Worm (Caenorhabditis elegans) whole organism, mixed stage, embryonic: ENCODE measurements around the gene ptrn-1.

Experiments used
- M03D4.4 ChIP-seq: sonication (generic microtip); optimal IDR thresholded peaks from 2 replicates; lab custom pipeline; 2017; ENCODE audit warnings: mild to moderate bottlenecking, missing genetic modification characterization, missing compliant biosample characterization
- bed-3 ChIP-seq: fragments of 200-800 bp; sonication (Bioruptor generic); optimal IDR thresholded peaks from 3 replicates; lab custom pipeline; 2018; ENCODE audit warnings: mild to moderate bottlenecking, missing genetic modification characterization, moderate library complexity, missing compliant biosample characterization
- ceh-39 ChIP-seq: fragments of 150-350 bp; optimal IDR thresholded peaks from 2 replicates; lab custom pipeline; 2014; ENCODE audit warnings: missing biosample characterization, missing genetic modification characterization
- ceh-83 ChIP-seq: fragments of 200-800 bp; sonication (Bioruptor generic); optimal IDR thresholded peaks from 2 replicates; lab custom pipeline; 2018; ENCODE audit warnings: mild to moderate bottlenecking, missing genetic modification characterization, missing compliant biosample characterization
- ces-1 ChIP-seq: fragments of 150-350 bp; optimal IDR thresholded peaks from 2 replicates; lab custom pipeline; 2014; ENCODE audit warnings: missing biosample characterization, missing genetic modification reagents, missing genetic modification characterization
- cnd-1 ChIP-seq: fragments of 200-800 bp; sonication (Bioruptor generic); optimal IDR thresholded peaks from 2 replicates; lab custom pipeline; 2018; ENCODE audit warnings: mild to moderate bottlenecking, missing genetic modification characterization, missing compliant biosample characterization
- drap-1 ChIP-seq: fragments of 200-800 bp; sonication (Bioruptor generic); optimal IDR thresholded peaks from 3 replicates; lab custom pipeline; 2018; ENCODE audit warnings: mild to moderate bottlenecking, missing genetic modification characterization, missing compliant biosample characterization
- elt-1 ChIP-seq: sonication (generic microtip); optimal IDR thresholded peaks from 2 replicates; lab custom pipeline; 2017; ENCODE audit warnings: missing genetic modification characterization, mild to moderate bottlenecking, missing compliant biosample characterization, antibody characterized with exemption, moderate library complexity, borderline replicate concordance; ENCODE audit not compliant: insufficient read depth
- elt-3 ChIP-seq: fragments of 150-350 bp; optimal IDR thresholded peaks from 2 replicates; lab custom pipeline; 2014; ENCODE audit warnings: missing biosample characterization, missing genetic modification characterization
- flh-1 ChIP-seq: fragments of 200-800 bp; sonication (Bioruptor generic); optimal IDR thresholded peaks from 2 replicates; lab custom pipeline; 2018; ENCODE audit warnings: mild to moderate bottlenecking, missing genetic modification characterization, moderate library complexity, missing compliant biosample characterization
- hlh-1 ChIP-seq: fragments of 150-350 bp; optimal IDR thresholded peaks from 2 replicates; lab custom pipeline; 2014; ENCODE audit warnings: missing biosample characterization, missing genetic modification reagents, missing genetic modification characterization
- lin-13 ChIP-seq: fragments of 150-350 bp; optimal IDR thresholded peaks from 2 replicates; lab custom pipeline; 2014; ENCODE audit warnings: missing biosample characterization, missing genetic modification characterization
- lsy-2 ChIP-seq: fragments of 150-350 bp; optimal IDR thresholded peaks from 2 replicates; lab custom pipeline; 2014; ENCODE audit warnings: missing biosample characterization, missing genetic modification characterization
- mab-5 ChIP-seq: fragments of 150-350 bp; optimal IDR thresholded peaks from 2 replicates; lab custom pipeline; 2014; ENCODE audit warnings: missing biosample characterization, missing genetic modification characterization
- mep-1 ChIP-seq: fragments of 150-350 bp; optimal IDR thresholded peaks from 2 replicates; lab custom pipeline; 2017; ENCODE audit warnings: missing biosample characterization, missing genetic modification reagents, missing genetic modification characterization, inconsistent platforms
- mls-2 ChIP-seq: sonication (generic microtip); optimal IDR thresholded peaks from 2 replicates; lab custom pipeline; 2016; ENCODE audit warnings: mild to moderate bottlenecking, missing genetic modification characterization, moderate library complexity, missing compliant biosample characterization
- nhr-237 ChIP-seq: fragments of 150-350 bp; optimal IDR thresholded peaks from 2 replicates; lab custom pipeline; 2014; ENCODE audit warnings: missing biosample characterization, missing genetic modification characterization
- nhr-28 ChIP-seq: fragments of 150-350 bp; optimal IDR thresholded peaks from 2 replicates; lab custom pipeline; 2014; ENCODE audit warnings: missing biosample characterization, missing genetic modification characterization
- nhr-76 ChIP-seq: sonication (generic microtip); optimal IDR thresholded peaks from 2 replicates; lab custom pipeline; 2017; ENCODE audit warnings: missing biosample characterization, missing genetic modification characterization
- pha-4 ChIP-seq: fragments of 150-350 bp; optimal IDR thresholded peaks from 2 replicates; lab custom pipeline; 2018; ENCODE audit warnings: missing biosample characterization, missing genetic modification reagents, missing genetic modification characterization
- sem-2 ChIP-seq: fragments of 200-800 bp; sonication (Bioruptor generic); optimal IDR thresholded peaks from 2 replicates; lab custom pipeline; 2018; ENCODE audit warnings: mild to moderate bottlenecking, missing genetic modification characterization, missing compliant biosample characterization
- snpc-4 ChIP-seq: fragments of 150-350 bp; optimal IDR thresholded peaks from 2 replicates; lab custom pipeline; 2014; ENCODE audit warnings: missing biosample characterization, missing genetic modification characterization
- sptf-1 ChIP-seq: sonication (generic microtip); optimal IDR thresholded peaks from 2 replicates; lab custom pipeline; 2017; ENCODE audit warnings: mild to moderate bottlenecking, missing genetic modification characterization, moderate library complexity, missing compliant biosample characterization
- tbx-8 ChIP-seq: fragments of 200-800 bp; sonication (Bioruptor generic); optimal IDR thresholded peaks from 2 replicates; lab custom pipeline; 2018; ENCODE audit warnings: mild to moderate bottlenecking, missing genetic modification characterization, moderate library complexity, missing compliant biosample characterization
- unc-120 ChIP-seq: sonication (generic microtip); optimal IDR thresholded peaks from 2 replicates; lab custom pipeline; 2017; ENCODE audit warnings: missing genetic modification characterization, missing compliant biosample characterization; ENCODE audit not compliant: poor library complexity, severe bottlenecking
- unc-39 ChIP-seq: fragments of 150-350 bp; optimal IDR thresholded peaks from 2 replicates; lab custom pipeline; 2014; ENCODE audit warnings: missing biosample characterization, missing genetic modification characterization
- unc-62 ChIP-seq: fragments of 150-350 bp; optimal IDR thresholded peaks from 2 replicates; lab custom pipeline; 2014; ENCODE audit warnings: missing biosample characterization, missing genetic modification reagents, missing genetic modification characterization
- zip-8 ChIP-seq: fragments of 150-350 bp; optimal IDR thresholded peaks from 2 replicates; lab custom pipeline; 2014; ENCODE audit warnings: missing biosample characterization, missing genetic modification characterization
- ztf-11 ChIP-seq: fragments of 150-350 bp; optimal IDR thresholded peaks from 2 replicates; lab custom pipeline; 2014; ENCODE audit warnings: missing biosample characterization, missing genetic modification characterization

Gene ptrn-1

DNA sequence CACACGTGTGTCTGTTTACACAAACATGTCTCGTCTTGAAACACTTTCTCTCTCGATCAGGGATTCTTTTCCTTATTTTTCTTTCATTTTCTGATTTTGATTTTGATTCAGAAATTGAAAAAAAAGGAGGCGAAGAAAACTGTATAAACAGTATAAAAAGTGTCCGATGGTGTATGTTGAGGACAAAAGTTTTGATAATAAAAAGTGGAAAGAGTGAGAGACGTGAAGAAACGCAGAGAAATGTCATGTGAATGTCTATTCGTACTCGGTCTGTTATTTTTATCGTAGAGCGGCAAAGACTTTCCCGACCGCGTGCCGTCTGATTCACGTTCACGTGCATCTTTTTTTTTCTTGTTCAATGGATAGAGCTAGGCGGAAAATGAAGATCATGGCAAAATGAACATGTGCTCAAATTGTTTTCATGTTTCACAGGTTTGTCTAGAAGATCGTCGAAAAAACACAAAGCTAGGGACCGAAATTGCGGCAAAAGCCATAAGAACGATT, 33.8 kb upstream of the ptrn-1 start:
- TF ChIP-seq lsy-2 (tag; lab: Kevin White, UChicago), result no peak
- TF ChIP-seq flh-1 (GFP tag; lab: Kevin White, UChicago), result no peak
- TF ChIP-seq cnd-1 (tag; lab: Kevin White, UChicago), result no peak
- no peak for TF ChIP-seq ceh-39 (tag; lab: Kevin White, UChicago)
- no peak for TF ChIP-seq M03D4.4
- TF ChIP-seq drap-1, result no peak
- no peak for TF ChIP-seq sem-2 (GFP tag; lab: Kevin White, UChicago)
- TF ChIP-seq nhr-237 (tag; lab: Kevin White, UChicago), result no peak

DNA sequence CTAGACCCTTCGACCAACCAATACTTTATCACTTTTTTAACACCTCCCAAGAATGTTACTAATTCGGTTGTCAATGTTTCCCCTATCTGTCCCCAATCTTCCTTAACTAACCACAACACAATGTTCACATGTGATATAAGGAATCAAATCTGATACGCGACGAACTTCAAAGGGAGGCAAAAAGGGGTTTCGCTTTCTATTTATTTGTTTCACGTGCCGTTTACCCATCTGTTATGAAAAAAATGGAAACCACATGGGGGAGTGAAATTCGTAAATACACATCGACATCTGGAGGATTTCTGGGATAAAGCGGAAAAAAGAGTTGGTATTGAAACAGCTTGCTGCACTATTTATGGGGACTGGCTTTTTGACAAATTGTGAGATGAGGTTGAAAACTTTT, 32.1 kb upstream of the ptrn-1 start:
- TF ChIP-seq ces-1 (no peak), lin-13 (tag; lab: Kevin White, UChicago) (no peak), unc-120 (no peak), snpc-4 (tag; lab: Kevin White, UChicago) (no peak), mab-5 (tag; lab: Kevin White, UChicago) (no peak), mls-2 (tag; lab: Kevin White, UChicago) (no peak), nhr-76 (tag; lab: Kevin White, UChicago) (no peak), mep-1 (tag; lab: Kevin White, UChicago) (no peak), sptf-1 (no peak), elt-3 (no peak), sem-2 (GFP tag; lab: Kevin White, UChicago) (no peak), unc-62 (no peak), nhr-28 (tag; lab: Kevin White, UChicago) (no peak), unc-39 (no peak), ztf-11 (tag; lab: Kevin White, UChicago) (no peak), hlh-1 (tag; lab: Kevin White, UChicago) (no peak), M03D4.4 (no peak), ceh-39 (tag; lab: Kevin White, UChicago) (no peak), tbx-8 (GFP tag; lab: Kevin White, UChicago) (no peak), pha-4 (no peak)

DNA sequence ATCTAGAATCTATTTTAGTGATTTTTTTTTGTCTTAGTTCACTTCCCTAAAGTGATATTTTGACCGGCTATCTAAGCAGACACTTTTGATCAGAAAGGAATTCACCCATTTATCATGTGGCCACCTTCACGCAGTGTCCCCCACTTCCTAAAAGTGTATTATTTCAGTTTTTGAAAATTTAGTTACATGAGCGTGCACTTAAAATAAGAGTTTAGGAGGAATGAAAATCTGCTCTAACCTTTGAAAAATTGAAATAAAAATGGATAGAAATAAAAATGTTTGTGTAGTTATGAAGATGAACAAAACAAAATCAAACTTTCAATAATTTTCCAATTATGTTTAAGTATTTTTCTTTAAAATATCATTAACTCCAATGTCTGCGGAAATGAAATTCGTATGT, 29.7 kb upstream of the ptrn-1 start:
- TF ChIP-seq cnd-1 (tag; lab: Kevin White, UChicago), result no peak
- no peak for TF ChIP-seq unc-39
- TF ChIP-seq ceh-39 (tag; lab: Kevin White, UChicago), result no peak
- TF ChIP-seq bed-3 (GFP tag; lab: Kevin White, UChicago), result no peak
- TF ChIP-seq mls-2 (tag; lab: Kevin White, UChicago), result no peak
- no peak for TF ChIP-seq nhr-28 (tag; lab: Kevin White, UChicago)
- no peak for TF ChIP-seq tbx-8 (GFP tag; lab: Kevin White, UChicago)
- TF ChIP-seq mab-5 (tag; lab: Kevin White, UChicago), result no peak
- no peak for TF ChIP-seq mep-1 (tag; lab: Kevin White, UChicago)
- TF ChIP-seq elt-1 (tag; lab: Kevin White, UChicago), result no peak
- TF ChIP-seq, all 35 proteins: peak for 0

DNA sequence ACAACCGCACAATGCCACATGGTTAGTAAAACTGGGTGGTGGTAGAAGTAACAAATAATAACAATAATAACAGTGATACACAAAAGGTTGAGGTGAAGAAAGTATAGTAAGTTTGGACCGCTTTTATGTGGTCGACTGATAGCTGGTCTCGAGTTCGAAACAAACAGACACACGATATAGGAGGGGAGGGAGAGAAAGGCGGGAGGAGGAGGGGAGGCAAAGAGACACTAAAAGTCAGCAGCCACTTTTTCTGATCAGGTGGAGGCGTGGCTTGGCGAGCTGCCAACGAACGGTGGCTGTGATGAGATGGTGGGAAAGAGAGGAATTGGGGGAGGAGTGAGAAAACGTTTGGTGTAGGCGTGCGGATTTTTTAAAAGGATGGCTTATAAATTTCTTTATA, 28.3 kb upstream of the ptrn-1 start:
- no peak for TF ChIP-seq lin-13 (tag; lab: Kevin White, UChicago)

DNA sequence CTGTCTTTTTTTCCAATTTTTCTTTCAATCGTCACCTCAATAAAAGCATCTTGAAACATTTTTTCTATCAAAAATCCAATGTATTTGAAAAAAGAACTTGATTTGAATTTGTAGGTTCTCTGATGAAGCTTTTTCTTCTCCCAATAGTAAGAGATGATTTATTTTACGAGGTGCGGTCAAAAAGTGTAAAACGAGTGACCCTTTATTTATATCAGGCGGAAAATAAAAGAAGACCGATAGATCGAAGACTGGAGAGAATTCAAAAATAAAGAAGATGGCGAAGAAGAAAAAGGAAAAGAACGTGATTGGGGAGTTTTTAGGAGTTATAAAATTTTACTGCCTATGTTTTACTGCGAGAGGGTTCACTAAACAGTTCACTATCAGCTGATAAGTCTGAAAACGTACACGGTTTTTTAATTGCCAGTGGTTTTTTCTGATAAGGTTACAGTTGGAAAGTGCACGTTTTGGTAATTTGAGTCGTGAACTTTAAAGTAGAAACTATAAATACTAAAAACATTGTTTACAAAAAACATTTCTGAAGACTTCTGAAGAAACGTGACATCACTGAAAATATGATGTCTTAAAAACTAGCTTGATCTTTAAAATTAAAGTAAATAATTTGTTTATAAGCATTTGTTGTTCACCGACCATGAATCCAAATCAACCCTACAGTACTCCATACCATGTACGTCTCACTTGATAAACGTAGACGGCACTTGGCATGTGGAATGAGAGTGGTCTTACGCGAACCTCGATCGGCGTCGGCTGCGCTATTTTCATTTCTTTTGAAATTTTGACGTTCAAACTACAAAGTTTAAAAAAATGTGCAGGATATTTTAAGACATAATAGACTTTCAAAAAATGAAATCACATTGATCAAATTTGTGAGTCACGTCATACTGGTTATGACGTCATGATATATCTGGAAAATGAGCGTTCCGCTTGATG, 26.1 kb upstream of the ptrn-1 start:
- no peak for TF ChIP-seq unc-120
- no peak for TF ChIP-seq cnd-1 (tag; lab: Kevin White, UChicago)
- peak; percentile 41 for TF ChIP-seq zip-8 (tag; lab: Kevin White, UChicago)

DNA sequence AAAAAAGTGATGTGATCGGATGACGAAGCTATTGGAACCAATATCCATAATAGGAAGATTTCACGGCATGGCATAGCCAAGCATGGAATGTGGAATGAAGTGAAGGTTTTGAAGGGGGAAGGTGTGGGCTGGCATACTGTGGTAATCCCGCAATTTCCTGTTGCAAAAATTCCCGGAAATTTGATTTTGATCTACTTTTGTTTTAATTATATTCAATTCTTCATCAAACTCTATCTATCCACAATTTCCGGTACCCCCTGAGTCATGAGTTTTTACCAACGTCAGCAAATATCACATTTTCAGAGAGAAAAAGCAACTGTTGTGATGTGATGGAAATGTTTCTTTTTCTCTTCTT, 25.4 kb upstream of the ptrn-1 start, which contains the start of gene gcy-11:
gcy-11 (minus strand) TSS at position 101 of the 355 bp plus-strand sequence.
- TF ChIP-seq unc-120, result no peak
- no peak for TF ChIP-seq snpc-4 (tag; lab: Kevin White, UChicago)
- no peak for TF ChIP-seq pha-4
- TF ChIP-seq mab-5 (tag; lab: Kevin White, UChicago), result no peak
- TF ChIP-seq sptf-1, result no peak
- TF ChIP-seq ceh-83 (GFP tag; lab: Kevin White, UChicago), result no peak
- no peak for TF ChIP-seq tbx-8 (GFP tag; lab: Kevin White, UChicago)
- no peak for TF ChIP-seq nhr-237 (tag; lab: Kevin White, UChicago)
- TF ChIP-seq, all 35 proteins: peak for 0
